Fruit fly (Drosophila melanogaster): ENCODE results near the gene CG32432.
A peak's percentile ranks its signal among the peaks of the same experiment; 100 is the strongest.

Gene CG32432

dm6 chr3L:20798325-20798846, 86.6 kb downstream of the CG32432 start, which contains the start of the genes CG3698 and tzn (continued):
- TF ChIP-seq fd59A (GFP tag; optimal IDR thresholded peaks at IDR 0.05) (peak; percentile 64), salr (GFP tag; optimal IDR thresholded peaks at IDR 0.05) (peak in 1 of 2 experiments; percentile 90), Ets21C (GFP tag; optimal IDR thresholded peaks at IDR 0.05) (no peak), Smox (GFP tag; optimal IDR thresholded peaks at IDR 0.05) (no peak), Sox14 (GFP tag; optimal IDR thresholded peaks at IDR 0.05) (no peak), topi (GFP tag; optimal IDR thresholded peaks at IDR 0.05) (no peak), CG1621 (tag; optimal IDR thresholded peaks at IDR 0.05) (no peak), CG11762 (GFP tag; optimal IDR thresholded peaks at IDR 0.05; ENCODE audit: insufficient read depth) (peak; percentile 49), acj6 (GFP tag; optimal IDR thresholded peaks at IDR 0.05) (peak; percentile 86), CG3919 (GFP tag; optimal IDR thresholded peaks at IDR 0.05) (no peak), CG11294 (GFP tag; IDR thresholded peaks at IDR 0.05) (peak; percentile 47), spab (GFP tag; optimal IDR thresholded peaks at IDR 0.05) (no peak), cyc (GFP tag; optimal IDR thresholded peaks at IDR 0.05) (no peak), dac (GFP tag; optimal IDR thresholded peaks at IDR 0.05) (peak; percentile 57), dsx (GFP tag; optimal IDR thresholded peaks at IDR 0.05; ENCODE audit: poor library complexity, severe bottlenecking) (no peak), CG10669 (GFP tag; optimal IDR thresholded peaks at IDR 0.05) (no peak), achi (GFP tag; optimal IDR thresholded peaks at IDR 0.05) (no peak), CG6792 (GFP tag; optimal IDR thresholded peaks at IDR 0.05) (no peak), Eip78C (GFP tag) (no peak), CG10631 (GFP tag; optimal IDR thresholded peaks at IDR 0.05) (no peak), ss (GFP tag; optimal IDR thresholded peaks at IDR 0.05) (no peak), Eip75B (GFP tag; optimal IDR thresholded peaks at IDR 0.05) (no peak)

- TF ChIP-seq CG6854 (GFP tag; optimal IDR thresholded peaks at IDR 0.05) (no peak), CG9139 (GFP tag; optimal IDR thresholded peaks at IDR 0.05) (no peak), CG7368 (GFP tag; optimal IDR thresholded peaks at IDR 0.05) (no peak), CG11294 (GFP tag; IDR thresholded peaks at IDR 0.05) (no peak), CG10631 (GFP tag; optimal IDR thresholded peaks at IDR 0.05) (no peak), CG8119 (GFP tag; IDR thresholded peaks at IDR 0.05) (no peak), CG3919 (GFP tag; optimal IDR thresholded peaks at IDR 0.05) (no peak), fd59A (GFP tag; optimal IDR thresholded peaks at IDR 0.05) (no peak), Sox102F (GFP tag; optimal IDR thresholded peaks at IDR 0.05) (no peak), Eip93F (GFP tag; optimal IDR thresholded peaks at IDR 0.05) (no peak)
These were observed 87.6 kb downstream of the CG32432 start for dm6 chr3L:20797379-20797778.

- TF ChIP-seq Lpt (GFP tag; optimal IDR thresholded peaks at IDR 0.05) = no peak
- TF ChIP-seq CG6808 (GFP tag; optimal IDR thresholded peaks at IDR 0.05) = no peak
- TF ChIP-seq net (GFP tag; optimal IDR thresholded peaks at IDR 0.05) = no peak
- no peak for TF ChIP-seq dac (GFP tag; optimal IDR thresholded peaks at IDR 0.05)
- TF ChIP-seq CG4318 (GFP tag; optimal IDR thresholded peaks at IDR 0.05) = no peak
- no peak for TF ChIP-seq CG10669 (GFP tag; optimal IDR thresholded peaks at IDR 0.05)
- no peak for TF ChIP-seq Gug (GFP tag; IDR thresholded peaks at IDR 0.05)
- TF ChIP-seq Sox15 (GFP tag; optimal IDR thresholded peaks at IDR 0.05) = no peak
- TF ChIP-seq CG8119 (GFP tag; IDR thresholded peaks at IDR 0.05) = no peak
- TF ChIP-seq dsx (GFP tag; optimal IDR thresholded peaks at IDR 0.05; ENCODE audit: poor library complexity, severe bottlenecking) = no peak
- no peak for TF ChIP-seq Eip78C (GFP tag)
- no peak for TF ChIP-seq pdm3 (GFP tag; optimal IDR thresholded peaks at IDR 0.05)
- TF ChIP-seq spab (GFP tag; optimal IDR thresholded peaks at IDR 0.05) = no peak
- no peak for TF ChIP-seq salr (GFP tag; optimal IDR thresholded peaks at IDR 0.05)
- TF ChIP-seq OdsH (GFP tag; optimal IDR thresholded peaks at IDR 0.05) = no peak
These were observed 88.2 kb downstream of the CG32432 start for dm6 chr3L:20796757-20797156.

Measured in whole organism, prepupa.